Worm (Caenorhabditis elegans) whole organism, young adult: ENCODE data around the gene R53.8.
"Not testable (repeated sequence)": the region's sequence is repeated elsewhere in the genome, so short reads cannot be mapped to it uniquely, and the experiment has no call there.

Source experiments
- B0019.2 ChIP-seq: fragments of 200-800 bp; sonication (Bioruptor generic); conservative IDR thresholded peaks from 2 replicates; pipeline ENCODE4 v1.3.6; 2022; ENCODE audit warnings: missing genetic modification reagents, missing genetic modification characterization, missing compliant biosample characterization
- B0261.1 ChIP-seq: sonication (generic microtip); optimal IDR thresholded peaks from 2 replicates; lab custom pipeline; 2016; ENCODE audit warnings: mild to moderate bottlenecking, missing genetic modification characterization, moderate library complexity, missing compliant biosample characterization
- B0336.3 ChIP-seq: fragments of 200-800 bp; sonication (Bioruptor generic); IDR thresholded peaks from 2 replicates; pipeline ENCODE4 v1.3.6; 2022; ENCODE audit warnings: missing genetic modification characterization, missing compliant biosample characterization
- C06A6.2 ChIP-seq: fragments of 200-800 bp; sonication (Bioruptor generic); conservative IDR thresholded peaks from 2 replicates; pipeline ENCODE4 v1.3.6; 2022; ENCODE audit warnings: missing genetic modification characterization, missing compliant biosample characterization
- F33H1.4 ChIP-seq: fragments of 200-800 bp; sonication (Bioruptor generic); IDR thresholded peaks from 2 replicates; pipeline ENCODE4 v1.3.6; 2022; ENCODE audit warnings: missing genetic modification reagents, missing genetic modification characterization, missing compliant biosample characterization
- F55B11.4 ChIP-seq: sonication (generic microtip); optimal IDR thresholded peaks from 2 replicates; lab custom pipeline; 2016; ENCODE audit warnings: missing compliant biosample characterization, missing genetic modification characterization, borderline replicate concordance; ENCODE audit not compliant: insufficient read depth
- F57C9.4 ChIP-seq: sonication (generic microtip); optimal IDR thresholded peaks from 2 replicates; lab custom pipeline; 2017; ENCODE audit warnings: mild to moderate bottlenecking, missing genetic modification characterization, missing compliant biosample characterization
- K12H6.12 ChIP-seq: fragments of 200-800 bp; sonication (Bioruptor generic); optimal IDR thresholded peaks from 2 replicates; lab custom pipeline; 2018; ENCODE audit warnings: mild to moderate bottlenecking, missing genetic modification characterization, missing compliant biosample characterization
- T07F8.4 ChIP-seq: sonication (generic microtip); optimal IDR thresholded peaks from 2 replicates; lab custom pipeline; 2016; ENCODE audit warnings: mild to moderate bottlenecking, missing genetic modification characterization, moderate library complexity, missing compliant biosample characterization
- T26A5.8 ChIP-seq: sonication (generic microtip); optimal IDR thresholded peaks from 2 replicates; lab custom pipeline; 2016; ENCODE audit warnings: missing genetic modification characterization, missing compliant biosample characterization
- Y79H2A.3 ChIP-seq: fragments of 200-800 bp; sonication (Bioruptor generic); conservative IDR thresholded peaks from 2 replicates; pipeline ENCODE4 v1.3.6; 2022; ENCODE audit warnings: missing genetic modification reagents, missing genetic modification characterization, missing compliant biosample characterization
- Y95B8A.8 ChIP-seq: fragments of 200-800 bp; sonication (Bioruptor generic); IDR thresholded peaks from 2 replicates; pipeline ENCODE4 v1.3.6; 2022; ENCODE audit warnings: missing genetic modification reagents, missing genetic modification characterization, missing compliant biosample characterization
- ZK185.1 ChIP-seq: sonication (generic microtip); optimal IDR thresholded peaks from 2 replicates; lab custom pipeline; 2016; ENCODE audit warnings: mild to moderate bottlenecking, missing genetic modification characterization, missing compliant biosample characterization; ENCODE audit not compliant: poor library complexity, severe bottlenecking
- akir-1 ChIP-seq: fragments of 200-800 bp; sonication (Bioruptor generic); optimal IDR thresholded peaks from 2 replicates; lab custom pipeline; 2018; ENCODE audit warnings: mild to moderate bottlenecking, missing genetic modification characterization, moderate library complexity, missing compliant biosample characterization
- ama-1 ChIP-seq, 3 experiments: fragments of 150-350 bp in 1 of 3; sonication (generic microtip) in 2 of 3; optimal IDR thresholded peaks; 2 replicates each; lab custom pipeline; 2014 to 2018; ENCODE audit warnings: missing biosample characterization in 2 of 3, missing genetic modification characterization in 2 of 3, missing genetic modification reagents in 2 of 3
- bed-1 ChIP-seq: fragments of 200-800 bp; sonication (Bioruptor generic); IDR thresholded peaks from 2 replicates; pipeline ENCODE4 v1.3.6; 2022; ENCODE audit warnings: missing genetic modification reagents, missing genetic modification characterization, missing compliant biosample characterization
- bed-2 ChIP-seq: fragments of 200-800 bp; sonication (Bioruptor generic); IDR thresholded peaks from 2 replicates; pipeline ENCODE4 v1.3.6; 2022; ENCODE audit warnings: missing genetic modification reagents, missing genetic modification characterization, missing compliant biosample characterization
- ccch-3 ChIP-seq: fragments of 200-800 bp; sonication (Bioruptor generic); optimal IDR thresholded peaks from 2 replicates; lab custom pipeline; 2018; ENCODE audit warnings: mild to moderate bottlenecking, missing genetic modification characterization, missing compliant biosample characterization
- cebp-1 ChIP-seq, 2 experiments: fragments of 200-800 bp in 1 of 2; sonication (Bioruptor generic) in 1 of 2; sonication (generic microtip) in 1 of 2; IDR thresholded peaks in 1 of 2; optimal IDR thresholded peaks in 1 of 2; 2 replicates each; pipeline versions ENCODE4 v1.3.6 to Lab custom; 2017 to 2022; ENCODE audit warnings: missing compliant biosample characterization in 2 of 2, missing genetic modification characterization in 2 of 2, mild to moderate bottlenecking in 1 of 2, missing genetic modification reagents in 1 of 2, moderate library complexity in 1 of 2
- die-1 ChIP-seq: sonication (generic microtip); optimal IDR thresholded peaks from 2 replicates; lab custom pipeline; 2016; ENCODE audit warnings: missing genotype, mild to moderate bottlenecking, missing genetic modification characterization, missing compliant biosample characterization
- hsf-1 ChIP-seq: fragments of 200-800 bp; sonication (Bioruptor generic); IDR thresholded peaks from 2 replicates; pipeline ENCODE4 v1.3.6; 2022; ENCODE audit warnings: missing genetic modification reagents, missing genetic modification characterization, missing compliant biosample characterization
- lag-1 ChIP-seq: fragments of 200-800 bp; sonication (Bioruptor generic); IDR thresholded peaks from 2 replicates; pipeline ENCODE4 v1.3.6; 2022; ENCODE audit warnings: missing genetic modification reagents, missing genetic modification characterization, missing compliant biosample characterization
- lin-54 ChIP-seq: fragments of 200-800 bp; sonication (Bioruptor generic); optimal IDR thresholded peaks from 2 replicates; lab custom pipeline; 2018; ENCODE audit warnings: mild to moderate bottlenecking, missing genetic modification characterization, missing compliant biosample characterization
- madf-3 ChIP-seq: fragments of 200-800 bp; sonication (Bioruptor generic); IDR thresholded peaks from 2 replicates; pipeline ENCODE4 v1.3.6; 2022; ENCODE audit warnings: missing genetic modification reagents, missing genetic modification characterization, missing compliant biosample characterization
- madf-6 ChIP-seq: fragments of 200-800 bp; sonication (Bioruptor generic); IDR thresholded peaks from 2 replicates; pipeline ENCODE4 v1.3.6; 2022; ENCODE audit warnings: missing genetic modification reagents, missing genetic modification characterization, missing compliant biosample characterization
- mcd-1 ChIP-seq: fragments of 200-800 bp; sonication (Bioruptor generic); IDR thresholded peaks from 2 replicates; pipeline ENCODE4 v1.3.6; 2022; ENCODE audit warnings: missing genetic modification reagents, missing genetic modification characterization, missing compliant biosample characterization
- mxl-1 ChIP-seq: sonication (generic microtip); optimal IDR thresholded peaks from 2 replicates; lab custom pipeline; 2016; ENCODE audit warnings: missing genetic modification characterization, missing compliant biosample characterization
- nfyb-1 ChIP-seq: fragments of 200-800 bp; sonication (Bioruptor generic); IDR thresholded peaks from 2 replicates; pipeline ENCODE4 v1.3.6; 2022; ENCODE audit warnings: missing genetic modification reagents, missing genetic modification characterization, missing compliant biosample characterization
- nhr-90 ChIP-seq: sonication (generic microtip); optimal IDR thresholded peaks from 2 replicates; lab custom pipeline; 2016; ENCODE audit warnings: missing genotype, mild to moderate bottlenecking, missing genetic modification characterization, missing compliant biosample characterization
- pha-4 ChIP-seq: fragments of 150-350 bp; sonication (generic microtip); optimal IDR thresholded peaks from 2 replicates; lab custom pipeline; 2014; ENCODE audit warnings: missing biosample characterization, missing genetic modification reagents, missing genetic modification characterization
- sdz-38 ChIP-seq: sonication (generic microtip); optimal IDR thresholded peaks from 2 replicates; lab custom pipeline; 2016; ENCODE audit warnings: missing genotype, missing genetic modification characterization, missing compliant biosample characterization
- sea-2 ChIP-seq: fragments of 200-800 bp; sonication (Bioruptor generic); IDR thresholded peaks from 2 replicates; pipeline ENCODE4 v1.3.6; 2022; ENCODE audit warnings: missing genetic modification characterization, missing compliant biosample characterization
- ztf-6 ChIP-seq: fragments of 200-800 bp; sonication (Bioruptor generic); IDR thresholded peaks from 2 replicates; pipeline ENCODE4 v1.3.6; 2022; ENCODE audit warnings: missing genetic modification reagents, missing genetic modification characterization, missing compliant biosample characterization

R53.8 gene

DNA sequence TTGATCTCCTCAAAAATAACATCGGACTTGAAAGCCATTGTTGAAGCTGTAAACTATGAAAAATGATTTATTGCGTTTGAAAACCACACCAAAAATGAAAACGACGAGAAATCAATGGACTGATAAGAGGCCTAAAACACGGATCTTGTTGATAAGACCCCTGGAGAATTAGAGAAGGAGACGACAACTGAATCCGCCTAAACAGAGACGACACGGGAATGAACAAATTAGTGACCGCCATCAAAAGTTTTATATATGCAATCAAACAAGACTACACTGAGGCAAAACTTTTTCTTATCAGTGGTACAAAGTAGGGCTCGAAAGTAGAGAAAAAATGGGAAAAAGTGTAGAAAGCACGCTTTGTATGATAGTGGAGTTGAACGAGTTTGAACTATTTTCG, 24.6 kb downstream of the R53.8 start, which contains the start of gene nlt-1 (continued):
- no peak for TF ChIP-seq cebp-1 (GFP tag; IDR thresholded peaks at IDR 0.05; lab: Robert Waterston, UW)
- peak; percentile 30 for TF ChIP-seq cebp-1 (tag; optimal IDR thresholded peaks at IDR 0.05; lab: Kevin White, UChicago)
- no peak for TF ChIP-seq F33H1.4 (GFP tag; lab: Robert Waterston, UW)

DNA sequence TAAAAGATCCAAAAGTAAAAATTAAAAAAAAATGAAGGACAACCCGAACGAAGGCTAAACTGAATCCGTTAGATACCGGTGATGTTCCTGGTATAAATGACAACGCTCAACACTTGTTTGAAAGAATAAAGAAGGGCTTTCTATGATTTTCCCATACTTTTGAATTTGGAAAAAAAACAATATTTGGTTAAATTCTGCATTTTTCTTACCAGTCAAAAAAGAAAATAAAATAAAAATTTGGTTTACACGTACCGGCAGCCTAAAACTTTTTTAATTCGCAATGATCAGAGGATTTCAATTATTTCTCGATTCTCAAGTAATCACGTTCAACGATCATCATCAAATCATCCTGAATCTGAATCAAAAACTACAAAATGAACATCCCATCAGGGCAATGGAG, 25.0 kb downstream of the R53.8 start, which contains the start of gene ZK892.3:
Gene ZK892.3, plus strand, starts transcription at position 301 of the 400 bp plus-strand sequence.
- TF ChIP-seq Y95B8A.8 (no peak), C06A6.2 (GFP tag; lab: Robert Waterston, UW) (no peak), lag-1 (GFP tag; lab: Robert Waterston, UW) (no peak), K12H6.12 (tag; lab: Kevin White, UChicago) (no peak), lin-54 (GFP tag; lab: Kevin White, UChicago) (no peak), nfyb-1 (GFP tag; lab: Robert Waterston, UW) (no peak), B0261.1 (tag; lab: Kevin White, UChicago) (no peak), hsf-1 (no peak), sea-2 (GFP tag; lab: Robert Waterston, UW) (no peak), B0019.2 (no peak), B0336.3 (no peak), F57C9.4 (tag; lab: Kevin White, UChicago) (no peak), nhr-90 (tag; lab: Kevin White, UChicago) (no peak), T26A5.8 (tag; lab: Kevin White, UChicago) (no peak), madf-3 (GFP tag; lab: Robert Waterston, UW) (no peak), bed-2 (no peak), F55B11.4 (tag; lab: Kevin White, UChicago) (no peak), T07F8.4 (tag; lab: Kevin White, UChicago) (no peak)

DNA sequence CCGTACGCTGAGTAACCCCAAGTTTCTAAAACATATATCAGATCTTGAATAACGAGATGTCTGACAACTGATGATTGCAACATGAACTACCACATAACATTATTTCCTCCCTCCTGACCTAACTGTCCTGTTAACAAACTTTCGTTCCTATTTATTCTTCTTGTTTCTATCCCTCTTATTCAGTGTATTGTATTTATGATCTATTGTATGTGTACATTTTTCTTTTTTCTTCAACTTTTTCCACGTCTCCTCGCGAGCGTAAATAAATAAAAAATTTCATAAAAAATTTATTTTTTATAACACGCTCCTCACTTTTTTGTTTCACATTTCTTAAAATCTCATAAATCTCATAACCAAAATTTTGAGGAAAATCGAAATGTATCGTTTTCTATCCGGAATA, 29.8 kb downstream of the R53.8 start, which contains the start of gene ZK892.4:
Gene ZK892.4, plus strand, starts transcription at position 301 of the 400 bp plus-strand sequence.
- not testable (repeated sequence) for TF ChIP-seq bed-1 (GFP tag; lab: Robert Waterston, UW); ZK185.1; K12H6.12 (tag; lab: Kevin White, UChicago)

DNA sequence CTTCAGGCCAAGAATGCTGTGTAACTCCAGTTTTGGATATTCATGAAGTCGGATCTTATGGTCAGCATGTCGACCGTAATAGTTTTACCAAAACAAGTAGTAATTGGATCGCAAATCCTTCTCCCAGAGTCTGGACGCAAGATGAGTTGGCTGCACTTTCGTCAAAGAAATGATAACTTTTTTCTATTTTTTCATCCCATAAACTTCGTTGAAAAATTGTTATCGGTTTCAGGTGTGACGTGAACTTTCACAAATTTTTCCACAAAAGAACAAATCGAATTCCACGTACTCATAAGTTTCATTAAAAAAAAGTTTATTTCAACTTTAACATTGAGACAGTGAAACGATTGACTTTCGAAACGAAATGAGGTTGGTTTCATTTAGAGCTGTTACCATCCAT, 31.4 kb downstream of the R53.8 start, which contains the start of gene ZK892.5:
Gene ZK892.5, plus strand, starts transcription at position 301 of the 400 bp plus-strand sequence.
- TF ChIP-seq B0261.1 (tag; lab: Kevin White, UChicago) (no peak), F57C9.4 (tag; lab: Kevin White, UChicago) (no peak), mcd-1 (GFP tag; lab: Robert Waterston, UW) (no peak), madf-6 (GFP tag; lab: Robert Waterston, UW) (no peak), mxl-1 (tag; lab: Kevin White, UChicago) (no peak), Y79H2A.3 (GFP tag; lab: Robert Waterston, UW) (no peak), akir-1 (GFP tag; lab: Kevin White, UChicago) (no peak), sdz-38 (tag; lab: Kevin White, UChicago) (no peak), pha-4 (tag; lab: Kevin White, UChicago) (no peak), ztf-6 (GFP tag; lab: Robert Waterston, UW) (no peak), ama-1 (optimal IDR thresholded peaks at IDR 0.05; lab: Kevin White, UChicago) (no peak), ama-1 (GFP tag; optimal IDR thresholded peaks at IDR 0.05; lab: Kevin White, UChicago) (no peak), die-1 (tag; lab: Kevin White, UChicago) (no peak), ccch-3 (GFP tag; lab: Kevin White, UChicago) (no peak)
